Fruit fly (Drosophila melanogaster): ENCODE data around the gene CG5114.

CG5114 gene

dm6 chr3L:15011638-15012335, 29.2 kb downstream of the CG5114 start (continued):
- TF ChIP-seq cato (GFP tag; optimal IDR thresholded peaks at IDR 0.05; ENCODE audit: borderline replicate concordance) (peak; percentile 20), CG4730 (GFP tag; IDR thresholded peaks at IDR 0.05) (peak; percentile 41), al (GFP tag; IDR thresholded peaks at IDR 0.05) (peak; percentile 38; the same call in 1 of the 2 replicates), Ptx1 (GFP tag; IDR thresholded peaks at IDR 0.05) (peak; percentile 82), croc (GFP tag; conservative IDR thresholded peaks at IDR 0.05) (peak; percentile 38; the same call in 2 of the 3 replicates), caup (GFP tag; optimal IDR thresholded peaks at IDR 0.05; ENCODE audit: severe bottlenecking) (peak; percentile 35), CG30403 (GFP tag; optimal IDR thresholded peaks at IDR 0.05) (peak; percentile 81), CG17829 (tag; optimal IDR thresholded peaks at IDR 0.05) (peak; percentile 88), Mes4 (GFP tag; optimal IDR thresholded peaks at IDR 0.05) (no peak), CG4854 (GFP tag; optimal IDR thresholded peaks at IDR 0.05) (no peak), CG11247 (GFP tag; IDR thresholded peaks at IDR 0.05) (peak; percentile 69), exex (tag; optimal IDR thresholded peaks at IDR 0.05) (peak; percentile 16), seq (GFP tag; IDR thresholded peaks at IDR 0.05) (peak; percentile 65), fru (optimal IDR thresholded peaks at IDR 0.05) (no peak), ci (GFP tag; IDR thresholded peaks at IDR 0.05) (peak; percentile 86), CG4360 (GFP tag; IDR thresholded peaks at IDR 0.05) (no peak), Gsc (GFP tag; IDR thresholded peaks at IDR 0.05) (no peak), CG1832 (GFP tag; optimal IDR thresholded peaks at IDR 0.05) (no peak), gro (GFP tag; optimal IDR thresholded peaks at IDR 0.05) (no peak), shn (GFP tag; optimal IDR thresholded peaks at IDR 0.05) (no peak), CG11085 (GFP tag; IDR thresholded peaks at IDR 0.05) (0 out of 2 replicates have a peak, but pooled peaks have one; percentile 33), Fer2 (tag; optimal IDR thresholded peaks at IDR 0.05) (peak; percentile 53), az2 (GFP tag; optimal IDR thresholded peaks at IDR 0.05) (peak; percentile 74), CG15269 (tag; optimal IDR thresholded peaks at IDR 0.05) (peak; percentile 84), sna (GFP tag; IDR thresholded peaks at IDR 0.05; ENCODE audit: partially characterized antibody) (no peak), Nf-YA (GFP tag; IDR thresholded peaks at IDR 0.05) (no peak), Hr3 (GFP tag; optimal IDR thresholded peaks at IDR 0.05) (peak; percentile 55), CG8478 (optimal IDR thresholded peaks at IDR 0.05) (no peak), Fer1 (GFP tag; optimal IDR thresholded peaks at IDR 0.05) (peak; percentile 74), Sin3A (optimal IDR thresholded peaks at IDR 0.05) (no peak), pros (GFP tag; optimal IDR thresholded peaks at IDR 0.05) (no peak), CG30431 (GFP tag; optimal IDR thresholded peaks at IDR 0.05) (peak; percentile 50), Hsf (GFP tag; optimal IDR thresholded peaks at IDR 0.05) (peak; percentile 44), GATAe (GFP tag; conservative IDR thresholded peaks at IDR 0.05) (no peak), gem (tag; optimal IDR thresholded peaks at IDR 0.05) (peak; percentile 93), Dll (GFP tag; IDR thresholded peaks at IDR 0.05; ENCODE audit: partially characterized antibody) (no peak), ssp (GFP tag; IDR thresholded peaks at IDR 0.05) (peak; percentile 45; the same call in 1 of the 2 replicates), rib (GFP tag; IDR thresholded peaks at IDR 0.05) (no peak), CG10431 (GFP tag; optimal IDR thresholded peaks at IDR 0.05) (peak; percentile 21), Nf-YC (tag; optimal IDR thresholded peaks at IDR 0.05) (peak; percentile 57), Lhr (GFP tag; optimal IDR thresholded peaks at IDR 0.05) (peak; percentile 33), esg (GFP tag; conservative IDR thresholded peaks at IDR 0.05) (peak; percentile 66), ro (GFP tag; IDR thresholded peaks at IDR 0.05) (peak; percentile 9; the same call in 1 of the 2 replicates), pnt (GFP tag; optimal IDR thresholded peaks at IDR 0.05) (peak; percentile 38), aop (GFP tag; IDR thresholded peaks at IDR 0.05) (no peak), klu (GFP tag; IDR thresholded peaks at IDR 0.05) (peak; percentile 22; the same call in 1 of the 2 replicates), CG32767 (GFP tag; IDR thresholded peaks at IDR 0.05) (peak; percentile 65; the same call in 1 of the 2 replicates), NfI (GFP tag; optimal IDR thresholded peaks at IDR 0.05) (peak; percentile 37), lilli (GFP tag; optimal IDR thresholded peaks at IDR 0.05) (peak; percentile 50), Mad (GFP tag; optimal IDR thresholded peaks at IDR 0.05) (no peak), otp (GFP tag; IDR thresholded peaks at IDR 0.05) (peak; percentile 46; the same call in 1 of the 3 replicates)

All from whole organism, embryonic.